Comparison of ENCODE assay signal across 1 fruit fly cellular context in genomic region chr3L:7875606-7876366, dm6.
TF ChIP-seq lines count a peak whose summit lies in the region.

No protein-coding gene starts in this region.

TF ChIP-seq in whole organism, embryonic, 481 proteins besides CTCF, POLR2A, EP300 and RAD21 (continued from another document):
- peak; percentile 33 for TF ChIP-seq tin (GFP tag; optimal IDR thresholded peaks at IDR 0.05; lab: Kevin White, UChicago)
- no peak for TF ChIP-seq CG6854 (GFP tag; optimal IDR thresholded peaks at IDR 0.05; lab: Kevin White, UChicago)
- TF ChIP-seq Nf-YC (tag; optimal IDR thresholded peaks at IDR 0.05; lab: Kevin White, UChicago): peak; percentile 20
- TF ChIP-seq Chrac-16 (GFP tag; optimal IDR thresholded peaks at IDR 0.05; lab: Kevin White, UChicago): peak; percentile 50
- peak; percentile 80 for TF ChIP-seq CG9727 (GFP tag; optimal IDR thresholded peaks at IDR 0.05; lab: Kevin White, UChicago)
- TF ChIP-seq CG13624 (GFP tag; optimal IDR thresholded peaks at IDR 0.05; lab: Kevin White, UChicago): no peak
- peak; percentile 46 for TF ChIP-seq CG4820 (GFP tag; optimal IDR thresholded peaks at IDR 0.05; lab: Kevin White, UChicago)
- peak; percentile 22 for TF ChIP-seq Max (GFP tag; optimal IDR thresholded peaks at IDR 0.05; lab: Kevin White, UChicago)
- TF ChIP-seq chif (GFP tag; optimal IDR thresholded peaks at IDR 0.05; lab: Kevin White, UChicago): peak in 1 of 2 experiments; percentile 23
- 0 out of 2 replicates have a peak, but pooled peaks have one; percentile 37 for TF ChIP-seq CG17328 (GFP tag; IDR thresholded peaks at IDR 0.05; lab: Robert Waterston, UW)
- no peak for TF ChIP-seq bowl (GFP tag; IDR thresholded peaks at IDR 0.05; lab: Robert Waterston, UW)
- TF ChIP-seq gcm (GFP tag; optimal IDR thresholded peaks at IDR 0.05; lab: Kevin White, UChicago): peak; percentile 37
- peak; percentile 16 for TF ChIP-seq CG34376 (GFP tag; optimal IDR thresholded peaks at IDR 0.05; lab: Kevin White, UChicago)
- TF ChIP-seq phol (tag; optimal IDR thresholded peaks at IDR 0.05; lab: Kevin White, UChicago): peak; percentile 67
- peak; percentile 48; the same call in 1 of the 3 replicates for TF ChIP-seq dysf (GFP tag; IDR thresholded peaks at IDR 0.05; lab: Robert Waterston, UW)
- peak; percentile 56 for TF ChIP-seq Asciz (GFP tag; optimal IDR thresholded peaks at IDR 0.05; lab: Kevin White, UChicago)
- no peak for TF ChIP-seq Aef1 (GFP tag; IDR thresholded peaks at IDR 0.05; lab: Robert Waterston, UW)
- peak; percentile 49 for TF ChIP-seq CG18599 (GFP tag; optimal IDR thresholded peaks at IDR 0.05; lab: Kevin White, UChicago)
- peak; percentile 48 for TF ChIP-seq CG10543 (GFP tag; optimal IDR thresholded peaks at IDR 0.05; lab: Kevin White, UChicago)
- peak; percentile 53 for TF ChIP-seq CG30403 (GFP tag; optimal IDR thresholded peaks at IDR 0.05; lab: Kevin White, UChicago)
- no peak for TF ChIP-seq D (optimal IDR thresholded peaks at IDR 0.05; lab: Kevin White, UChicago)
- TF ChIP-seq D (GFP tag; optimal IDR thresholded peaks at IDR 0.05; lab: Kevin White, UChicago): peak; percentile 42
- peak; percentile 66 for TF ChIP-seq CG3281 (GFP tag; optimal IDR thresholded peaks at IDR 0.05; lab: Kevin White, UChicago)
- TF ChIP-seq NC2β (GFP tag; optimal IDR thresholded peaks at IDR 0.05; lab: Kevin White, UChicago): no peak
- TF ChIP-seq ase (GFP tag; IDR thresholded peaks at IDR 0.05; lab: Robert Waterston, UW): no peak
- TF ChIP-seq Hr51 (GFP tag; optimal IDR thresholded peaks at IDR 0.05; lab: Kevin White, UChicago): peak; percentile 16 to 58
- no peak for TF ChIP-seq zen2 (GFP tag; IDR thresholded peaks at IDR 0.05; lab: Robert Waterston, UW; ENCODE audit: partially characterized antibody)
- TF ChIP-seq ato (GFP tag; IDR thresholded peaks at IDR 0.05; lab: Robert Waterston, UW; ENCODE audit: partially characterized antibody): no peak
- no peak for TF ChIP-seq CG10462 (GFP tag; optimal IDR thresholded peaks at IDR 0.05; lab: Kevin White, UChicago)
- TF ChIP-seq ab (GFP tag; optimal IDR thresholded peaks at IDR 0.05; lab: Kevin White, UChicago): no peak
- TF ChIP-seq chinmo (GFP tag; IDR thresholded peaks at IDR 0.05; lab: Robert Waterston, UW; ENCODE audit: partially characterized antibody): 0 out of 4 replicates have a peak, but pooled peaks have one; percentile 43
- TF ChIP-seq CG1602 (GFP tag; optimal IDR thresholded peaks at IDR 0.05; lab: Kevin White, UChicago): peak; percentile 50
- TF ChIP-seq CG9932 (GFP tag; IDR thresholded peaks at IDR 0.05; lab: Robert Waterston, UW): peak; percentile 66
- TF ChIP-seq CG30020 (tag; optimal IDR thresholded peaks at IDR 0.05; lab: Kevin White, UChicago): no peak
- TF ChIP-seq chn (GFP tag; optimal IDR thresholded peaks at IDR 0.05; lab: Kevin White, UChicago): peak; percentile 29
- TF ChIP-seq CoRest (tag; optimal IDR thresholded peaks at IDR 0.05; lab: Kevin White, UChicago): peak; percentile 73
- TF ChIP-seq CG9797 (GFP tag; optimal IDR thresholded peaks at IDR 0.05; lab: Kevin White, UChicago): no peak
- peak; percentile 25 for TF ChIP-seq Nf-YB (GFP tag; optimal IDR thresholded peaks at IDR 0.05; lab: Kevin White, UChicago)
- peak; percentile 29; the same call in 1 of the 2 replicates for TF ChIP-seq lmd (GFP tag; IDR thresholded peaks at IDR 0.05; lab: Robert Waterston, UW)
- TF ChIP-seq Rfx (GFP tag; IDR thresholded peaks at IDR 0.05; lab: Robert Waterston, UW): peak; percentile 22; the same call in 1 of the 2 replicates
- TF ChIP-seq odd (GFP tag; optimal IDR thresholded peaks at IDR 0.05; lab: Kevin White, UChicago): peak; percentile 55
- peak; percentile 48 for TF ChIP-seq ewg (GFP tag; optimal IDR thresholded peaks at IDR 0.05; lab: Kevin White, UChicago)
- no peak for TF ChIP-seq CG15073 (GFP tag; optimal IDR thresholded peaks at IDR 0.05; lab: Kevin White, UChicago)
- TF ChIP-seq repo (GFP tag; optimal IDR thresholded peaks at IDR 0.05; lab: Kevin White, UChicago): no peak
- TF ChIP-seq ssp (GFP tag; IDR thresholded peaks at IDR 0.05; lab: Robert Waterston, UW): peak; percentile 38; the same call in 1 of the 2 replicates
- no peak for TF ChIP-seq CG10431 (GFP tag; optimal IDR thresholded peaks at IDR 0.05; lab: Kevin White, UChicago)
- peak; percentile 44; the same call in 2 of the 3 replicates for TF ChIP-seq croc (GFP tag; conservative IDR thresholded peaks at IDR 0.05; lab: Robert Waterston, UW)
- peak; percentile 26 for TF ChIP-seq cwo (GFP tag; optimal IDR thresholded peaks at IDR 0.05; lab: Kevin White, UChicago)
- TF ChIP-seq Dp (GFP tag; optimal IDR thresholded peaks at IDR 0.05; lab: Kevin White, UChicago): no peak
- TF ChIP-seq fru (optimal IDR thresholded peaks at IDR 0.05; lab: Kevin White, UChicago): no peak
- no peak for TF ChIP-seq ERR (GFP tag; optimal IDR thresholded peaks at IDR 0.05; lab: Kevin White, UChicago)
- TF ChIP-seq Scr (GFP tag; IDR thresholded peaks at IDR 0.05; lab: Robert Waterston, UW; ENCODE audit: partially characterized antibody): no peak
- no peak for TF ChIP-seq z (GFP tag; IDR thresholded peaks at IDR 0.05; lab: Robert Waterston, UW)
- TF ChIP-seq Ssrp (tag; optimal IDR thresholded peaks at IDR 0.05; lab: Kevin White, UChicago): peak; percentile 61
- TF ChIP-seq CG18476 (GFP tag; optimal IDR thresholded peaks at IDR 0.05; lab: Kevin White, UChicago): peak; percentile 40
- peak; percentile 12 for TF ChIP-seq Usf (GFP tag; optimal IDR thresholded peaks at IDR 0.05; lab: Kevin White, UChicago)
- peak; percentile 55 for TF ChIP-seq CG18619 (GFP tag; optimal IDR thresholded peaks at IDR 0.05; lab: Kevin White, UChicago)
- no peak for TF ChIP-seq Mrtf (GFP tag; IDR thresholded peaks at IDR 0.05; lab: Robert Waterston, UW)
- TF ChIP-seq CG2889 (GFP tag; IDR thresholded peaks at IDR 0.05; lab: Robert Waterston, UW): no peak
- TF ChIP-seq CG6765 (GFP tag; optimal IDR thresholded peaks at IDR 0.05; lab: Kevin White, UChicago): no peak
- 0 out of 2 replicates have a peak, but pooled peaks have one; percentile 16 for TF ChIP-seq CG1024 (GFP tag; IDR thresholded peaks at IDR 0.05; lab: Robert Waterston, UW)
- peak in 1 of 2 experiments; percentile 22 for TF ChIP-seq Eip74EF (GFP tag; optimal IDR thresholded peaks at IDR 0.05; lab: Kevin White, UChicago)
- no peak for TF ChIP-seq CG8478 (optimal IDR thresholded peaks at IDR 0.05; lab: Kevin White, UChicago)
- TF ChIP-seq trh (GFP tag; optimal IDR thresholded peaks at IDR 0.05; lab: Kevin White, UChicago): peak; percentile 23
- TF ChIP-seq da (GFP tag; optimal IDR thresholded peaks at IDR 0.05; lab: Kevin White, UChicago): no peak
- TF ChIP-seq Bteb2 (GFP tag; optimal IDR thresholded peaks at IDR 0.05; lab: Kevin White, UChicago): no peak
- TF ChIP-seq Oli (tag; optimal IDR thresholded peaks at IDR 0.05; lab: Kevin White, UChicago): peak; percentile 47
- TF ChIP-seq CG8388 (GFP tag; optimal IDR thresholded peaks at IDR 0.05; lab: Kevin White, UChicago): peak; percentile 43
- TF ChIP-seq Trl (optimal IDR thresholded peaks at IDR 0.05; lab: Kevin White, UChicago): no peak
- no peak for TF ChIP-seq Trl (GFP tag; optimal IDR thresholded peaks at IDR 0.05; lab: Kevin White, UChicago)
- peak; percentile 44 for TF ChIP-seq bcd (GFP tag; optimal IDR thresholded peaks at IDR 0.05; lab: Kevin White, UChicago)
- peak; percentile 70 for TF ChIP-seq dmrt99B (tag; optimal IDR thresholded peaks at IDR 0.05; lab: Kevin White, UChicago)
- peak; percentile 35 for TF ChIP-seq CG11723 (GFP tag; optimal IDR thresholded peaks at IDR 0.05; lab: Kevin White, UChicago)
- TF ChIP-seq CG9215 (GFP tag; IDR thresholded peaks at IDR 0.05; lab: Robert Waterston, UW): peak; percentile 34
- TF ChIP-seq Hr78 (GFP tag; optimal IDR thresholded peaks at IDR 0.05; lab: Kevin White, UChicago): peak in 1 of 2 experiments; percentile 37
- TF ChIP-seq stc (GFP tag; IDR thresholded peaks at IDR 0.05; lab: Robert Waterston, UW): 0 out of 2 replicates have a peak, but pooled peaks have one; percentile 6
- TF ChIP-seq dan (GFP tag; IDR thresholded peaks at IDR 0.05; lab: Robert Waterston, UW): no peak
- peak; percentile 39; the same call in 1 of the 2 replicates for TF ChIP-seq Ada2b (GFP tag; IDR thresholded peaks at IDR 0.05; lab: Robert Waterston, UW)
- no peak for TF ChIP-seq ro (GFP tag; IDR thresholded peaks at IDR 0.05; lab: Robert Waterston, UW)
- no peak for TF ChIP-seq CG8089 (GFP tag; optimal IDR thresholded peaks at IDR 0.05; lab: Kevin White, UChicago)
- no peak for TF ChIP-seq br (optimal IDR thresholded peaks at IDR 0.05; lab: Kevin White, UChicago)
- peak; percentile 43; the same call in 1 of the 3 replicates for TF ChIP-seq CG34422 (GFP tag; IDR thresholded peaks at IDR 0.05; lab: Robert Waterston, UW)
- TF ChIP-seq Dfd (GFP tag; optimal IDR thresholded peaks at IDR 0.05; lab: Kevin White, UChicago): no peak
- TF ChIP-seq CG15601 (tag; optimal IDR thresholded peaks at IDR 0.05; lab: Kevin White, UChicago): peak; percentile 48
- peak; percentile 48 for TF ChIP-seq CG12659 (GFP tag; optimal IDR thresholded peaks at IDR 0.05; lab: Kevin White, UChicago)
- TF ChIP-seq kay (GFP tag; optimal IDR thresholded peaks at IDR 0.05; lab: Kevin White, UChicago): no peak
- TF ChIP-seq Atf-2 (GFP tag; optimal IDR thresholded peaks at IDR 0.05; lab: Kevin White, UChicago): peak; percentile 15
- no peak for TF ChIP-seq CG31388 (GFP tag; optimal IDR thresholded peaks at IDR 0.05; lab: Kevin White, UChicago)
- TF ChIP-seq ara (GFP tag; IDR thresholded peaks at IDR 0.05; lab: Robert Waterston, UW): 0 out of 2 replicates have a peak, but pooled peaks have one; percentile 4
- TF ChIP-seq Stat92E (GFP tag; optimal IDR thresholded peaks at IDR 0.05; lab: Kevin White, UChicago): no peak
- TF ChIP-seq unc-4 (GFP tag; IDR thresholded peaks at IDR 0.05; lab: Robert Waterston, UW; ENCODE audit: partially characterized antibody): no peak
- TF ChIP-seq CG8290 (GFP tag; optimal IDR thresholded peaks at IDR 0.05; lab: Kevin White, UChicago): peak; percentile 5
- TF ChIP-seq CG8290 (tag; optimal IDR thresholded peaks at IDR 0.05; lab: Kevin White, UChicago): no peak
- peak; percentile 29 for TF ChIP-seq CG16863 (GFP tag; optimal IDR thresholded peaks at IDR 0.05; lab: Kevin White, UChicago)
- TF ChIP-seq CG31441 (GFP tag; IDR thresholded peaks at IDR 0.05; lab: Robert Waterston, UW): peak; percentile 72
